Fruit fly (Drosophila melanogaster): ENCODE results near the gene CG9030.

CG9030 gene

DNA sequence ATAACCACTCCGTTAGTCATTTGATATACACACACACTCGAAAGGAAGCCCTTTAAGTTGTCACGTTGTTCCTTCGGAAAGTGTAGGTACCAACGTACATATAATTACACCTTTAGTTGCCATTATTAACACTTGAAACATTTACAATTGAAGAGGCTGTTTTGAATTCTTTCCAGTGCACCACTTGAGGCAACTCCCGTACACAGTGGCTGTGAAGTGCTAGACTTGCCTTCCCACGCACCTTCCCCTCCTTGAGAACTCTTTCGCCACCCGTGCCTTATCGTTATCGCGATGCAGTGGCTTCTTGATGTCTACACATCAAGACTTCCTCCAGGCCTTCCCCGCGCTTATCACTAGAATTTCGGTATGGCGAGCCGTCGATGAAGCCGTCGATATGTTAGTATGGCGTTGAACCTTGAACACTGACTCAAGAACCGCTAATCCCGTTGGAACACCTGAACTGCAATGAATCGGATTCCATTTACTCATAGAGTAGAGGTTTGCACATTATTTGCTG, 3.5 kb downstream of the CG9030 start:
- TF ChIP-seq Hnf4 (GFP tag; optimal IDR thresholded peaks at IDR 0.05) (peak; percentile 54), Rel (GFP tag; optimal IDR thresholded peaks at IDR 0.05) (no peak), Rel (tag; optimal IDR thresholded peaks at IDR 0.05) (peak; percentile 100), br (GFP tag; optimal IDR thresholded peaks at IDR 0.05) (peak; percentile 25), Vsx2 (GFP tag; optimal IDR thresholded peaks at IDR 0.05; ENCODE audit: partially characterized antibody) (no peak), dl (GFP tag; optimal IDR thresholded peaks at IDR 0.05; ENCODE audit: insufficient read depth in 1 of 2, partially characterized antibody in 2 of 2) (peak in 1 of 2 experiments; percentile 26), pan (optimal IDR thresholded peaks at IDR 0.05) (no peak), brk (GFP tag; optimal IDR thresholded peaks at IDR 0.05) (no peak), GATAd (GFP tag; optimal IDR thresholded peaks at IDR 0.05) (no peak)

DNA sequence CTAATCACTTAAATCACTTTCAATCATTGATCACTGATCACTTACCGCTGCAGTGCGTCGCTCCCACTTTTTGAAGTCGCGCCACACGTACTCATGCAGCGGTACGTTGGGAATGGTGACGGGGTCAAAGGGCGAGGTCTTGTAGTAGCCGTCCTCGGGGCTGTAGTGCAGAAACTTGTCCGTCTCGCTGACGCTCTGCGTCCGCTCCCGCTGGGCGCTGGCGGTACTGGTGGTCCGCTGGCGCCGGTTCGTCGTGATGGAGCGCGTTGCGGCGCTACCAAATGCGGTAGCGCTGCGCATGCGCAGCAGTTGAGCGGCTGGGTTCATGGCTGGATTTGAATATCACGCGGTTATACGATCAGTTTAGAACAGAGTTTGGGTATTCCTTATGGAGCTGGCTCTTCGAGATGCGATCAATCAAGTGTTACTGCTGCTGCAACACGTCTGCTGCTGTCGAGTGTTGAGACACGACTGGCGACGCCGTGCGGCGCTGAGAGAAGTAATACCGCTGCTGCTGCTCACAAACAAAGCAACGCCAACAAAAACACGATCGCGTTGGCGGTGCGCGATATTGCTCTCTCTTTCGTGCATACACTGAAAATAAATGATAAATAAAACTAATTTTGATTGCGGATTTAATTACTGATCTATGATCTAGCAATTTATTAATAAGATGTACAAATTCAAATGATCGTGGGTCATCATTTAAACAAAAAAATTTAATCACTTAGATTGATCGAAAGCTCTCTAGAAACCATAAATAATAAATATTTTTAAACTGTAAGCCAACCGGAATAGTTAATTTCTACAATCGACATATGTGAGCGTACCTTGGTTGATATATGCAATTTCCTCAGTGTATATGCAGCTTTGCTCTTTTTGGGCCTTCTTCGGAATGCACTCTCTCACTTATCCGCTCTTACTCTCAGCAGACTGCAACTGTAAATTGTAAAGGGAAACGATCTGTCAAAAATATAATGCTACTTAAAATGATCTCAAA, 4.3 kb downstream of the CG9030 start:
- TF ChIP-seq Jra (GFP tag; optimal IDR thresholded peaks at IDR 0.05) (peak; percentile 93), br (GFP tag; optimal IDR thresholded peaks at IDR 0.05) (peak; percentile 97), Myc (optimal IDR thresholded peaks at IDR 0.05) (no peak), woc (GFP tag; optimal IDR thresholded peaks at IDR 0.05) (peak; percentile 97), lola (GFP tag; optimal IDR thresholded peaks at IDR 0.05) (no peak), OdsH (GFP tag; optimal IDR thresholded peaks at IDR 0.05) (peak; percentile 97), Hr83 (GFP tag; optimal IDR thresholded peaks at IDR 0.05; ENCODE audit: poor library complexity, severe bottlenecking) (no peak), psq (GFP tag; optimal IDR thresholded peaks at IDR 0.05) (peak; percentile 97), brk (GFP tag; optimal IDR thresholded peaks at IDR 0.05) (peak; percentile 93), Dfd (GFP tag; optimal IDR thresholded peaks at IDR 0.05) (peak; percentile 94), h (GFP tag; optimal IDR thresholded peaks at IDR 0.05) (peak; percentile 98), Dif (GFP tag; optimal IDR thresholded peaks at IDR 0.05; ENCODE audit: partially characterized antibody) (peak; percentile 54), ey (GFP tag; optimal IDR thresholded peaks at IDR 0.05) (peak; percentile 97), CG32264 (GFP tag; optimal IDR thresholded peaks at IDR 0.05) (peak; percentile 89), Hr78 (GFP tag; optimal IDR thresholded peaks at IDR 0.05) (no peak), Abd-B (GFP tag; optimal IDR thresholded peaks at IDR 0.05) (no peak), CrebA (GFP tag; optimal IDR thresholded peaks at IDR 0.05; ENCODE audit: borderline replicate concordance) (peak; percentile 89), GATAd (GFP tag; optimal IDR thresholded peaks at IDR 0.05) (peak; percentile 90), jim (GFP tag; optimal IDR thresholded peaks at IDR 0.05) (peak; percentile 38), pan (optimal IDR thresholded peaks at IDR 0.05) (no peak), fru (GFP tag; optimal IDR thresholded peaks at IDR 0.05) (peak; percentile 98), foxo (GFP tag; optimal IDR thresholded peaks at IDR 0.05) (peak; percentile 52 to 98), sv (GFP tag; optimal IDR thresholded peaks at IDR 0.05) (peak; percentile 89), dsf (GFP tag; optimal IDR thresholded peaks at IDR 0.05; ENCODE audit: borderline replicate concordance) (peak; percentile 88), rgr (GFP tag; optimal IDR thresholded peaks at IDR 0.05) (peak; percentile 98), N (GFP tag; optimal IDR thresholded peaks at IDR 0.05) (no peak), sage (GFP tag; optimal IDR thresholded peaks at IDR 0.05) (peak; percentile 94), dmrt93B (GFP tag; optimal IDR thresholded peaks at IDR 0.05) (peak; percentile 99), Vsx2 (GFP tag; optimal IDR thresholded peaks at IDR 0.05; ENCODE audit: partially characterized antibody) (peak; percentile 70), HLH106 (tag; optimal IDR thresholded peaks at IDR 0.05) (peak; percentile 99), CG9705 (GFP tag; optimal IDR thresholded peaks at IDR 0.05) (peak; percentile 97), dl (GFP tag; optimal IDR thresholded peaks at IDR 0.05; ENCODE audit: insufficient read depth in 1 of 2, partially characterized antibody in 2 of 2) (peak in 1 of 2 experiments; percentile 27), usp (GFP tag; optimal IDR thresholded peaks at IDR 0.05) (no peak), Rel (GFP tag; optimal IDR thresholded peaks at IDR 0.05) (peak; percentile 74), Rel (tag; optimal IDR thresholded peaks at IDR 0.05) (peak; percentile 83), tai (GFP tag; optimal IDR thresholded peaks at IDR 0.05) (peak; percentile 93), Mio (GFP tag; optimal IDR thresholded peaks at IDR 0.05) (peak; percentile 66), Hnf4 (GFP tag; optimal IDR thresholded peaks at IDR 0.05) (peak; percentile 95), Sp1 (GFP tag; optimal IDR thresholded peaks at IDR 0.05) (peak; percentile 99)
